Worm (Caenorhabditis elegans) whole organism, L1 larva: Measurements from ENCODE around the gene srh-200.

ENCODE experiments used
- aha-1 ChIP-seq: fragments of 150-350 bp; optimal IDR thresholded peaks from 2 replicates; lab custom pipeline; 2014; ENCODE audit warnings: missing biosample characterization, missing genetic modification characterization
- aly-2 ChIP-seq: fragments of 150-350 bp; optimal IDR thresholded peaks from 2 replicates; lab custom pipeline; 2014; ENCODE audit warnings: missing biosample characterization, missing genetic modification characterization
- ceh-88 ChIP-seq: fragments of 200-800 bp; sonication (Bioruptor generic); IDR thresholded peaks from 2 replicates; pipeline ENCODE4 v1.3.6; 2022; ENCODE audit warnings: missing genetic modification characterization, missing compliant biosample characterization
- ces-1 ChIP-seq: fragments of 150-350 bp; optimal IDR thresholded peaks from 2 replicates; lab custom pipeline; 2014; ENCODE audit warnings: missing biosample characterization, missing genetic modification reagents, missing genetic modification characterization
- fkh-8 ChIP-seq: sonication (generic microtip); optimal IDR thresholded peaks from 2 replicates; lab custom pipeline; 2016; ENCODE audit warnings: mild to moderate bottlenecking, missing genetic modification characterization, missing compliant biosample characterization
- lsy-2 ChIP-seq, 2 experiments: fragments of 150-350 bp; optimal IDR thresholded peaks; 2 replicates each; lab custom pipeline; 2014; ENCODE audit warnings: missing biosample characterization in 2 of 2, missing genetic modification characterization in 2 of 2
- mdl-1 ChIP-seq, 2 experiments: fragments of 150-350 bp; optimal IDR thresholded peaks; 2 replicates each; lab custom pipeline; 2014 to 2017; ENCODE audit warnings: missing biosample characterization in 2 of 2, missing genetic modification characterization in 2 of 2, inconsistent platforms in 1 of 2
- mep-1 ChIP-seq: fragments of 150-350 bp; optimal IDR thresholded peaks from 2 replicates; lab custom pipeline; 2014; ENCODE audit warnings: missing biosample characterization, missing genetic modification characterization
- nhr-71 ChIP-seq: sonication (generic microtip); optimal IDR thresholded peaks from 2 replicates; lab custom pipeline; 2016; ENCODE audit warnings: mild to moderate bottlenecking, missing genetic modification characterization, moderate library complexity, missing compliant biosample characterization
- nhr-76 ChIP-seq: sonication (generic microtip); optimal IDR thresholded peaks from 2 replicates; lab custom pipeline; 2017; ENCODE audit warnings: missing biosample characterization, missing genetic modification characterization
- nhr-77 ChIP-seq: fragments of 150-350 bp; optimal IDR thresholded peaks from 2 replicates; lab custom pipeline; 2014; ENCODE audit warnings: missing biosample characterization, missing genetic modification characterization
- snu-23 ChIP-seq: sonication (generic microtip); optimal IDR thresholded peaks from 2 replicates; lab custom pipeline; 2016; ENCODE audit warnings: missing genetic modification characterization, missing compliant biosample characterization
- tlp-1 ChIP-seq: fragments of 150-350 bp; optimal IDR thresholded peaks from 2 replicates; lab custom pipeline; 2014; ENCODE audit warnings: missing biosample characterization, missing genetic modification characterization
- unc-130 ChIP-seq: fragments of 150-350 bp; optimal IDR thresholded peaks from 2 replicates; lab custom pipeline; 2017; ENCODE audit warnings: missing biosample characterization, missing genetic modification characterization, inconsistent platforms

srh-200 gene

ce11 chrV:7603404-7603803 is 50.1 kb downstream of the srh-200 start, which contains the start of gene C50E3.11:
Gene C50E3.11 (minus strand): TSS chrV:7603486.
- TF ChIP-seq mdl-1 (tag; optimal IDR thresholded peaks at IDR 0.05; lab: Kevin White, UChicago) (no peak), lsy-2 (tag; optimal IDR thresholded peaks at IDR 0.05; lab: Kevin White, UChicago) (no peak), nhr-76 (no peak), ces-1 (GFP tag; lab: Kevin White, UChicago) (no peak), fkh-8 (tag; lab: Kevin White, UChicago) (no peak), mep-1 (tag; lab: Kevin White, UChicago) (no peak), tlp-1 (tag; lab: Kevin White, UChicago) (no peak), aha-1 (tag; lab: Kevin White, UChicago) (no peak), aly-2 (tag; lab: Kevin White, UChicago) (no peak), snu-23 (GFP tag; lab: Kevin White, UChicago) (no peak), nhr-77 (tag; lab: Kevin White, UChicago) (no peak), unc-130 (tag; lab: Kevin White, UChicago) (no peak), ceh-88 (no peak), nhr-71 (tag; lab: Kevin White, UChicago) (no peak)
- TF ChIP-seq, all 84 proteins: peak for 0
